Worm (Caenorhabditis elegans) whole organism, late embryonic: ENCODE data around the gene R05G6.1.

Experiments
- F13H6.1 ChIP-seq: sonication (generic microtip); optimal IDR thresholded peaks from 2 replicates; lab custom pipeline; 2016; ENCODE audit warnings: missing genetic modification characterization, missing compliant biosample characterization
- K02D7.2 ChIP-seq: sonication (generic microtip); optimal IDR thresholded peaks from 2 replicates; lab custom pipeline; 2017; ENCODE audit warnings: mild to moderate bottlenecking, missing genetic modification characterization, missing compliant biosample characterization
- K09A11.1 ChIP-seq: sonication (generic microtip); optimal IDR thresholded peaks from 2 replicates; lab custom pipeline; 2017; ENCODE audit warnings: antibody characterized with exemption, mild to moderate bottlenecking, missing genetic modification characterization, missing compliant biosample characterization; ENCODE audit not compliant: insufficient read depth
- ama-1 ChIP-seq: fragments of 150-350 bp; optimal IDR thresholded peaks from 2 replicates; lab custom pipeline; 2014
- ceh-14 ChIP-seq: sonication (generic microtip); optimal IDR thresholded peaks from 2 replicates; lab custom pipeline; 2016; ENCODE audit warnings: missing genotype, missing genetic modification characterization, missing compliant biosample characterization
- ceh-18 ChIP-seq: sonication (generic microtip); optimal IDR thresholded peaks from 2 replicates; lab custom pipeline; 2016; ENCODE audit warnings: missing genetic modification characterization, missing compliant biosample characterization
- ceh-19 ChIP-seq: fragments of 200-800 bp; sonication (Bioruptor generic); optimal IDR thresholded peaks from 2 replicates; lab custom pipeline; 2018; ENCODE audit warnings: mild to moderate bottlenecking, missing genetic modification characterization, missing compliant biosample characterization
- ceh-2 ChIP-seq: sonication (generic microtip); optimal IDR thresholded peaks from 2 replicates; lab custom pipeline; 2016; ENCODE audit warnings: missing genotype, missing genetic modification characterization, missing compliant biosample characterization
- ceh-6 ChIP-seq: fragments of 200-800 bp; sonication (Bioruptor generic); optimal IDR thresholded peaks from 2 replicates; lab custom pipeline; 2018; ENCODE audit warnings: mild to moderate bottlenecking, missing genetic modification characterization, missing compliant biosample characterization
- elt-4 ChIP-seq: sonication (generic microtip); optimal IDR thresholded peaks from 2 replicates; lab custom pipeline; 2016; ENCODE audit warnings: missing genetic modification characterization, missing compliant biosample characterization
- ets-4 ChIP-seq: sonication (generic microtip); optimal IDR thresholded peaks from 2 replicates; lab custom pipeline; 2016; ENCODE audit warnings: missing genetic modification characterization, missing compliant biosample characterization
- eyg-1 ChIP-seq: sonication (generic microtip); optimal IDR thresholded peaks from 2 replicates; lab custom pipeline; 2016; ENCODE audit warnings: missing genotype, missing genetic modification characterization, missing compliant biosample characterization
- hlh-13 ChIP-seq: fragments of 200-800 bp; sonication (Bioruptor generic); optimal IDR thresholded peaks from 2 replicates; lab custom pipeline; 2018; ENCODE audit warnings: mild to moderate bottlenecking, missing genetic modification characterization, missing compliant biosample characterization
- hlh-15 ChIP-seq: sonication (generic microtip); optimal IDR thresholded peaks from 2 replicates; lab custom pipeline; 2016; ENCODE audit warnings: missing genetic modification characterization, missing compliant biosample characterization
- hlh-6 ChIP-seq: sonication (generic microtip); optimal IDR thresholded peaks from 2 replicates; lab custom pipeline; 2016; ENCODE audit warnings: missing genotype, missing genetic modification characterization, missing compliant biosample characterization
- hlh-8 ChIP-seq: sonication (generic microtip); optimal IDR thresholded peaks from 2 replicates; lab custom pipeline; 2016; ENCODE audit warnings: missing genotype, missing genetic modification characterization, missing compliant biosample characterization
- lim-6 ChIP-seq: sonication (generic microtip); optimal IDR thresholded peaks from 2 replicates; lab custom pipeline; 2016; ENCODE audit warnings: missing genetic modification characterization, missing compliant biosample characterization
- madf-2 ChIP-seq: sonication (generic microtip); optimal IDR thresholded peaks from 2 replicates; lab custom pipeline; 2017; ENCODE audit warnings: missing genetic modification characterization, missing compliant biosample characterization
- nfya-1 ChIP-seq: sonication (generic microtip); optimal IDR thresholded peaks from 2 replicates; lab custom pipeline; 2017; ENCODE audit warnings: missing genetic modification characterization, mild to moderate bottlenecking, missing compliant biosample characterization, antibody characterized with exemption, moderate library complexity
- nhr-11 ChIP-seq: fragments of 150-350 bp; optimal IDR thresholded peaks from 2 replicates; lab custom pipeline; 2014; ENCODE audit warnings: missing biosample characterization, missing genetic modification characterization
- nhr-232 ChIP-seq: sonication (generic microtip); optimal IDR thresholded peaks from 2 replicates; lab custom pipeline; 2016; ENCODE audit warnings: missing genetic modification characterization, missing compliant biosample characterization
- npax-4 ChIP-seq: sonication (generic microtip); optimal IDR thresholded peaks from 2 replicates; lab custom pipeline; 2016; ENCODE audit warnings: missing genetic modification characterization, missing compliant biosample characterization
- pag-3 ChIP-seq: sonication (generic microtip); optimal IDR thresholded peaks from 2 replicates; lab custom pipeline; 2016; ENCODE audit warnings: missing compliant biosample characterization, missing genetic modification characterization, borderline replicate concordance
- pat-9 ChIP-seq: fragments of 200-800 bp; sonication (Bioruptor generic); optimal IDR thresholded peaks from 2 replicates; lab custom pipeline; 2018; ENCODE audit warnings: mild to moderate bottlenecking, missing genetic modification characterization, moderate library complexity, missing compliant biosample characterization
- pros-1 ChIP-seq: fragments of 150-350 bp; optimal IDR thresholded peaks from 2 replicates; lab custom pipeline; 2014; ENCODE audit warnings: missing biosample characterization, missing genetic modification reagents, missing genetic modification characterization
- rnt-1 ChIP-seq: sonication (generic microtip); optimal IDR thresholded peaks from 2 replicates; lab custom pipeline; 2016; ENCODE audit warnings: missing genetic modification characterization, missing compliant biosample characterization
- sox-2 ChIP-seq: fragments of 200-800 bp; sonication (Bioruptor generic); IDR thresholded peaks from 2 replicates; pipeline ENCODE4 v1.3.6; 2022; ENCODE audit warnings: missing genetic modification reagents, missing genetic modification characterization, missing compliant biosample characterization
- sox-4 ChIP-seq: sonication (generic microtip); optimal IDR thresholded peaks from 2 replicates; lab custom pipeline; 2017; ENCODE audit warnings: mild to moderate bottlenecking, missing genetic modification characterization, inconsistent platforms, missing compliant biosample characterization
- tbx-2 ChIP-seq: sonication (generic microtip); optimal IDR thresholded peaks from 2 replicates; lab custom pipeline; 2016; ENCODE audit warnings: missing genetic modification characterization, missing compliant biosample characterization
- tbx-7 ChIP-seq: sonication (generic microtip); optimal IDR thresholded peaks from 2 replicates; lab custom pipeline; 2016; ENCODE audit warnings: missing genotype, missing genetic modification characterization, missing compliant biosample characterization
- ttx-3 ChIP-seq: sonication (generic microtip); optimal IDR thresholded peaks from 2 replicates; lab custom pipeline; 2016; ENCODE audit warnings: missing genetic modification reagents, missing genetic modification characterization, missing compliant biosample characterization
- unc-42 ChIP-seq: sonication (generic microtip); optimal IDR thresholded peaks from 2 replicates; lab custom pipeline; 2016; ENCODE audit warnings: missing genotype, missing genetic modification characterization, missing compliant biosample characterization
- zip-5 ChIP-seq: sonication (generic microtip); optimal IDR thresholded peaks from 2 replicates; lab custom pipeline; 2016; ENCODE audit warnings: missing genetic modification characterization, missing compliant biosample characterization
- ztf-16 ChIP-seq: sonication (generic microtip); optimal IDR thresholded peaks from 2 replicates; lab custom pipeline; 2017; ENCODE audit warnings: missing genetic modification characterization, missing compliant biosample characterization

R05G6.1 gene

ce11 chrIV:7499302-7499701, 33.2 kb upstream of the R05G6.1 start:
- TF ChIP-seq unc-42 (no peak), hlh-15 (tag; lab: Kevin White, UChicago) (no peak), ttx-3 (tag; lab: Kevin White, UChicago) (no peak), zip-5 (tag; lab: Kevin White, UChicago) (no peak), nhr-232 (no peak), K09A11.1 (tag; lab: Kevin White, UChicago) (no peak), hlh-8 (no peak), npax-4 (tag; lab: Kevin White, UChicago) (no peak), sox-2 (GFP tag; lab: Robert Waterston, UW) (no peak), ets-4 (tag; lab: Kevin White, UChicago) (no peak), K02D7.2 (tag; lab: Kevin White, UChicago) (no peak), hlh-13 (GFP tag; lab: Kevin White, UChicago) (no peak), sox-4 (tag; lab: Kevin White, UChicago) (no peak), pros-1 (tag; lab: Kevin White, UChicago) (no peak), madf-2 (tag; lab: Kevin White, UChicago) (no peak), pag-3 (tag; lab: Kevin White, UChicago) (no peak), eyg-1 (tag; lab: Kevin White, UChicago) (no peak)

- TF ChIP-seq pros-1 (tag; lab: Kevin White, UChicago): no peak
- no peak for TF ChIP-seq npax-4 (tag; lab: Kevin White, UChicago)
- TF ChIP-seq zip-5 (tag; lab: Kevin White, UChicago): no peak
- TF ChIP-seq, all 69 proteins: peak for 0
These were observed 31.5 kb upstream of the R05G6.1 start for ce11 chrIV:7500924-7501323.

ce11 chrIV:7501337-7501736, 31.1 kb upstream of the R05G6.1 start, which contains the start of gene F55G1.15:
TSS of gene F55G1.15 (minus strand) at chrIV:7501437.
- TF ChIP-seq lim-6 (tag; lab: Kevin White, UChicago): no peak
- no peak for TF ChIP-seq ceh-18 (tag; lab: Kevin White, UChicago)
- TF ChIP-seq nfya-1 (tag; lab: Kevin White, UChicago): no peak
- TF ChIP-seq nhr-11 (tag; lab: Kevin White, UChicago): no peak
- TF ChIP-seq ceh-19: no peak
- TF ChIP-seq ztf-16 (tag; lab: Kevin White, UChicago): no peak
- no peak for TF ChIP-seq tbx-7
- TF ChIP-seq npax-4 (tag; lab: Kevin White, UChicago): no peak
- no peak for TF ChIP-seq pag-3 (tag; lab: Kevin White, UChicago)
- TF ChIP-seq rnt-1 (tag; lab: Kevin White, UChicago): no peak
- no peak for TF ChIP-seq ceh-14
- no peak for TF ChIP-seq ceh-2 (tag; lab: Kevin White, UChicago)
- TF ChIP-seq pat-9 (tag; lab: Kevin White, UChicago): no peak
- TF ChIP-seq ceh-6 (GFP tag; lab: Kevin White, UChicago): no peak
- no peak for TF ChIP-seq F13H6.1
- no peak for TF ChIP-seq ets-4 (tag; lab: Kevin White, UChicago)
- TF ChIP-seq hlh-6: no peak
- TF ChIP-seq tbx-2: no peak

ce11 chrIV:7503322-7503721, 29.1 kb upstream of the R05G6.1 start, which contains the start of gene glt-6:
TSS of gene glt-6 (plus strand) at chrIV:7503622.
- no peak for TF ChIP-seq elt-4
- no peak for TF ChIP-seq pros-1 (tag; lab: Kevin White, UChicago)
- TF ChIP-seq hlh-6: no peak

ce11 chrIV:7505866-7506488, 26.5 kb upstream of the R05G6.1 start:
- TF ChIP-seq eyg-1 (tag; lab: Kevin White, UChicago) (no peak), ama-1 (peak; percentile 38)
